Worm (Caenorhabditis elegans): ENCODE data around the gene srsx-3.

ce11 chrV:7970519-7970918 is 33.5 kb upstream of the srsx-3 start:
- no peak for TF ChIP-seq sea-1 (GFP tag; conservative IDR thresholded peaks at IDR 0.05)
- no peak for TF ChIP-seq B0310.2 (tag; optimal IDR thresholded peaks at IDR 0.05)
- TF ChIP-seq pes-1 (GFP tag; IDR thresholded peaks at IDR 0.05) = no peak
- TF ChIP-seq ama-1 (optimal IDR thresholded peaks at IDR 0.05) = no peak
- no peak for TF ChIP-seq flt-1 (GFP tag; IDR thresholded peaks at IDR 0.05)
- no peak for TF ChIP-seq aly-1 (tag; optimal IDR thresholded peaks at IDR 0.05)

All from whole organism, early embryonic.